Worm (Caenorhabditis elegans) whole organism, L2 larva: ENCODE results near the gene B0403.5.
A peak's percentile ranks its signal among the peaks of the same experiment; 100 is the strongest.

ENCODE experiments used
- C34F6.9 ChIP-seq: fragments of 150-350 bp; optimal IDR thresholded peaks from 2 replicates; lab custom pipeline; 2014; ENCODE audit warnings: missing biosample characterization, missing genetic modification characterization
- F13H6.1 ChIP-seq: sonication (generic microtip); optimal IDR thresholded peaks from 2 replicates; lab custom pipeline; 2016; ENCODE audit warnings: missing genetic modification characterization, missing compliant biosample characterization
- R02D3.7 ChIP-seq: fragments of 150-350 bp; optimal IDR thresholded peaks from 2 replicates; lab custom pipeline; 2014; ENCODE audit warnings: missing biosample characterization, missing genetic modification characterization
- Y55F3AM.14 ChIP-seq: fragments of 200-800 bp; sonication (Bioruptor generic); optimal IDR thresholded peaks from 2 replicates; lab custom pipeline; 2018; ENCODE audit warnings: mild to moderate bottlenecking, missing genetic modification characterization, missing compliant biosample characterization
- ZK546.5 ChIP-seq: sonication (generic microtip); optimal IDR thresholded peaks from 2 replicates; lab custom pipeline; 2017; ENCODE audit warnings: missing biosample characterization, missing genetic modification characterization
- ama-1 ChIP-seq: fragments of 150-350 bp; optimal IDR thresholded peaks from 2 replicates; lab custom pipeline; 2018; ENCODE audit warnings: inconsistent platforms
- ceh-82 ChIP-seq: fragments of 150-350 bp; optimal IDR thresholded peaks from 2 replicates; lab custom pipeline; 2014; ENCODE audit warnings: missing biosample characterization, missing genetic modification characterization
- crh-2 ChIP-seq: sonication (generic microtip); optimal IDR thresholded peaks from 2 replicates; lab custom pipeline; 2017; ENCODE audit warnings: missing biosample characterization, missing genetic modification characterization
- dmd-4 ChIP-seq: sonication (generic microtip); optimal IDR thresholded peaks from 2 replicates; lab custom pipeline; 2017; ENCODE audit warnings: missing biosample characterization, missing genetic modification characterization
- egl-27 ChIP-seq: sonication (generic microtip); optimal IDR thresholded peaks from 3 replicates; lab custom pipeline; 2017; ENCODE audit warnings: missing biosample characterization, missing genetic modification reagents, missing genetic modification characterization
- elt-1 ChIP-seq: fragments of 150-350 bp; optimal IDR thresholded peaks from 2 replicates; lab custom pipeline; 2014; ENCODE audit warnings: missing biosample characterization, missing genetic modification characterization
- elt-3 ChIP-seq: sonication (generic microtip); optimal IDR thresholded peaks from 2 replicates; lab custom pipeline; 2017; ENCODE audit warnings: missing biosample characterization, missing genetic modification characterization
- fos-1 ChIP-seq: fragments of 150-350 bp; optimal IDR thresholded peaks from 2 replicates; lab custom pipeline; 2014; ENCODE audit warnings: missing biosample characterization, missing genetic modification characterization
- gmeb-1 ChIP-seq: fragments of 150-350 bp; optimal IDR thresholded peaks from 2 replicates; lab custom pipeline; 2014; ENCODE audit warnings: missing biosample characterization, missing genetic modification characterization
- lin-11 ChIP-seq: fragments of 150-350 bp; sonication (generic microtip); optimal IDR thresholded peaks from 2 replicates; lab custom pipeline; 2014; ENCODE audit warnings: missing biosample characterization, missing genetic modification characterization, inconsistent platforms, mixed read lengths
- lin-13 ChIP-seq: fragments of 150-350 bp; optimal IDR thresholded peaks from 2 replicates; lab custom pipeline; 2014; ENCODE audit warnings: missing biosample characterization, missing genetic modification reagents, missing genetic modification characterization
- lin-39 ChIP-seq: fragments of 150-350 bp; optimal IDR thresholded peaks from 2 replicates; lab custom pipeline; 2014; ENCODE audit warnings: missing biosample characterization, missing genetic modification reagents, missing genetic modification characterization
- lsy-2 ChIP-seq, 2 experiments: fragments of 150-350 bp in 1 of 2; sonication (generic microtip) in 1 of 2; optimal IDR thresholded peaks; 2 replicates each; lab custom pipeline; 2014 to 2017; ENCODE audit warnings: missing biosample characterization in 2 of 2, missing genetic modification characterization in 2 of 2
- mbf-1 ChIP-seq: sonication (generic microtip); optimal IDR thresholded peaks from 2 replicates; lab custom pipeline; 2017; ENCODE audit warnings: missing biosample characterization, missing genetic modification characterization
- nhr-11 ChIP-seq: fragments of 150-350 bp; optimal IDR thresholded peaks from 2 replicates; lab custom pipeline; 2014; ENCODE audit warnings: missing biosample characterization, missing genetic modification characterization
- nhr-12 ChIP-seq: fragments of 150-350 bp; optimal IDR thresholded peaks from 2 replicates; lab custom pipeline; 2014; ENCODE audit warnings: missing biosample characterization, missing genetic modification characterization
- nhr-129 ChIP-seq: fragments of 150-350 bp; optimal IDR thresholded peaks from 2 replicates; lab custom pipeline; 2014; ENCODE audit warnings: missing biosample characterization, missing genetic modification characterization
- nhr-21 ChIP-seq: fragments of 150-350 bp; optimal IDR thresholded peaks from 2 replicates; lab custom pipeline; 2014; ENCODE audit warnings: missing biosample characterization, missing genetic modification characterization
- nhr-237 ChIP-seq: fragments of 150-350 bp; optimal IDR thresholded peaks from 2 replicates; lab custom pipeline; 2014; ENCODE audit warnings: missing biosample characterization, missing genetic modification characterization
- nhr-25 ChIP-seq: fragments of 150-350 bp; sonication (generic microtip); optimal IDR thresholded peaks from 3 replicates; lab custom pipeline; 2014; ENCODE audit warnings: missing biosample characterization, missing genetic modification characterization
- nhr-6 ChIP-seq: fragments of 150-350 bp; optimal IDR thresholded peaks from 2 replicates; lab custom pipeline; 2014; ENCODE audit warnings: missing biosample characterization, missing genetic modification characterization
- peb-1 ChIP-seq: fragments of 150-350 bp; optimal IDR thresholded peaks from 2 replicates; lab custom pipeline; 2014; ENCODE audit warnings: missing biosample characterization, missing genetic modification characterization
- sem-4 ChIP-seq: fragments of 150-350 bp; optimal IDR thresholded peaks from 2 replicates; lab custom pipeline; 2014; ENCODE audit warnings: missing biosample characterization, missing genetic modification reagents, missing genetic modification characterization
- skn-1 ChIP-seq: sonication (generic microtip); optimal IDR thresholded peaks from 2 replicates; lab custom pipeline; 2017; ENCODE audit warnings: missing biosample characterization, missing genetic modification characterization
- sma-3 ChIP-seq: sonication (generic microtip); optimal IDR thresholded peaks from 2 replicates; lab custom pipeline; 2016; ENCODE audit warnings: missing genetic modification reagents, missing genetic modification characterization, missing compliant biosample characterization
- sma-9 ChIP-seq, 2 experiments: fragments of 150-350 bp in 1 of 2; sonication (generic microtip) in 1 of 2; optimal IDR thresholded peaks; 2 replicates each; lab custom pipeline; 2014 to 2016; ENCODE audit warnings: missing genetic modification characterization in 2 of 2, mild to moderate bottlenecking in 1 of 2, missing biosample characterization in 1 of 2, missing compliant biosample characterization in 1 of 2, missing genetic modification reagents in 1 of 2, moderate library complexity in 1 of 2
- snpc-4 ChIP-seq: fragments of 150-350 bp; optimal IDR thresholded peaks from 2 replicates; lab custom pipeline; 2014; ENCODE audit warnings: missing biosample characterization, missing genetic modification characterization
- unc-62 ChIP-seq: fragments of 150-350 bp; optimal IDR thresholded peaks from 2 replicates; lab custom pipeline; 2014; ENCODE audit warnings: missing biosample characterization, missing genetic modification reagents, missing genetic modification characterization
- zag-1 ChIP-seq: fragments of 150-350 bp; optimal IDR thresholded peaks from 2 replicates; lab custom pipeline; 2014; ENCODE audit warnings: missing biosample characterization, missing genetic modification characterization
- ztf-11 ChIP-seq: sonication (generic microtip); optimal IDR thresholded peaks from 2 replicates; lab custom pipeline; 2017; ENCODE audit warnings: missing biosample characterization, missing genetic modification characterization
- ztf-4 ChIP-seq: fragments of 150-350 bp; optimal IDR thresholded peaks from 2 replicates; lab custom pipeline; 2014; ENCODE audit warnings: missing biosample characterization, missing genetic modification characterization

Gene B0403.5

DNA sequence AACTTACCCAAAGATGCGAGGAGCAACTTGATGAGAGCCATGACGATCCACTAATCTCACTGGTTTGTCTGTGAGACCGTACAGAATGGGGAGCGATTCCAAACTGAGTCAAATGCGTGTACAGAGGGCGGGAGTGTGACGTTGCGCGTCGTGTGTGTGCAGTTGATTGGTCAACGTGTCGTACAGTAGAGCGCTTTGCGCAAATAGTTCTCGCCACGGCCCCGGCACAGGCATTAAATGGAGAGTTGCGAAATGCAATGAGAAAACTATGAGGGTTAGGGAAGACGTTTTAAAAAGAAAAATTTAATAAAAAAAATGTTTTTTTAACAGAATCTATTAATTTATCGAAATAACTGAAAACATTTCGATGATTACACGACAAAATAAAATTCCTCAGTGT, 10.9 kb downstream of the B0403.5 start, which contains the start of gene pdi-6 (continued):
- TF ChIP-seq nhr-129 (tag; lab: Kevin White, UChicago) (peak; percentile 92), dmd-4 (tag; lab: Kevin White, UChicago) (no peak), sma-9 (GFP tag; optimal IDR thresholded peaks at IDR 0.05; lab: Kevin White, UChicago) (peak; percentile 91), sma-9 (tag; optimal IDR thresholded peaks at IDR 0.05; lab: Kevin White, UChicago) (no peak), lin-13 (GFP tag; lab: Kevin White, UChicago) (peak; percentile 93), ZK546.5 (tag; lab: Kevin White, UChicago) (peak; percentile 17), nhr-11 (no peak), crh-2 (peak; percentile 99), gmeb-1 (tag; lab: Kevin White, UChicago) (peak; percentile 84), skn-1 (tag; lab: Kevin White, UChicago) (no peak), mbf-1 (tag; lab: Kevin White, UChicago) (no peak), sem-4 (tag; lab: Kevin White, UChicago) (peak; percentile 79), Y55F3AM.14 (GFP tag; lab: Kevin White, UChicago) (peak; percentile 59), ztf-11 (tag; lab: Kevin White, UChicago) (no peak), sma-3 (GFP tag; lab: Kevin White, UChicago) (peak; percentile 95), snpc-4 (peak; percentile 43), F13H6.1 (peak; percentile 90), fos-1 (tag; lab: Kevin White, UChicago) (peak; percentile 93)

DNA sequence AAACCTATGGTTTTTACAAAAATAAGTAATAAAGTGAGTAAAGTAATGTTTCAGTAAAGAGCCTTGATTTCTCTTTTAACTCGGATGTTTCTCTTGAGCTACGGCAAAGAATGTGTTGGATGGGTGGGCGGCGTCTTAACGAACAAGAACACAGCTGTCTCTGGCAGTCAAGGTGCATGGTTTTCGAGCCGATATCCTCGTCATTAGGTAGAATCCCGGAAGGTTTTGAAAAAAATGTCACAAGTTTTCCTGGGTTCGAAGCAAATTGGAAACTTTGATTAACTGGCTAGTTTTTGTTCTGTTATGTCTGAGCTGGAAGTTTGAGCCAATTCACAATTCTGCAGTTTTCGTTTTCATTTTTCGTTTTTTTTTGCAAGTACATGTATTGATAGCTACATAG, 17.7 kb downstream of the B0403.5 start, which contains the start of gene B0403.6:
Gene B0403.6 (minus strand): TSS at position 101 of the 400 bp plus-strand sequence.
- TF ChIP-seq nhr-237 (tag; lab: Kevin White, UChicago) (no peak), nhr-21 (tag; lab: Kevin White, UChicago) (no peak), zag-1 (tag; lab: Kevin White, UChicago) (no peak), unc-62 (GFP tag; lab: Kevin White, UChicago) (no peak), fos-1 (tag; lab: Kevin White, UChicago) (no peak), gmeb-1 (tag; lab: Kevin White, UChicago) (no peak), nhr-129 (tag; lab: Kevin White, UChicago) (no peak), mbf-1 (tag; lab: Kevin White, UChicago) (no peak)

DNA sequence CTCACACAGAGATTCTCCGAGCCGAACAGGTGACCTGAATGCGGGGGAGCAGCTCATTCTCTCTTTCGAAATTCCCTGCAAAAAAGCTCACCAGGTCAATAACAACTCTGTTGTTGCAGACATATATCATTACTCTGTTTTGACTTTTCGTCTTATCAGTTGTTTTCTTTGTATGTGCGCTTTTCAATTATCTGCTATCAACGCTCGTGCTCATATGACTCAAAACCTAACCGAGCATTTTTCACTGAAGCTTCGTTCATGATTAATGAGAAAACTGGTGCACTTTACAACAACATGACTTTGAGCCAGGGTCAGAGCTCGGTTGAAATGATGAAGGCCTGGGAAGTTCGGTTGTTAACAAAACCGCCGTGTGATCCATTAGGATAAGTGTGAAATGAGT, 19.0 kb downstream of the B0403.5 start:
- no peak for TF ChIP-seq lin-39 (tag; lab: Kevin White, UChicago)
- TF ChIP-seq R02D3.7 (tag; lab: Kevin White, UChicago) = no peak
- TF ChIP-seq nhr-129 (tag; lab: Kevin White, UChicago) = peak; percentile 60
- peak; percentile 26 for TF ChIP-seq C34F6.9
- no peak for TF ChIP-seq ama-1 (lab: Kevin White, UChicago)
- no peak for TF ChIP-seq skn-1 (tag; lab: Kevin White, UChicago)
- no peak for TF ChIP-seq sem-4 (tag; lab: Kevin White, UChicago)
- TF ChIP-seq sma-3 (GFP tag; lab: Kevin White, UChicago) = no peak
- TF ChIP-seq nhr-6 = no peak
- TF ChIP-seq, all 48 proteins: peak for 2

DNA sequence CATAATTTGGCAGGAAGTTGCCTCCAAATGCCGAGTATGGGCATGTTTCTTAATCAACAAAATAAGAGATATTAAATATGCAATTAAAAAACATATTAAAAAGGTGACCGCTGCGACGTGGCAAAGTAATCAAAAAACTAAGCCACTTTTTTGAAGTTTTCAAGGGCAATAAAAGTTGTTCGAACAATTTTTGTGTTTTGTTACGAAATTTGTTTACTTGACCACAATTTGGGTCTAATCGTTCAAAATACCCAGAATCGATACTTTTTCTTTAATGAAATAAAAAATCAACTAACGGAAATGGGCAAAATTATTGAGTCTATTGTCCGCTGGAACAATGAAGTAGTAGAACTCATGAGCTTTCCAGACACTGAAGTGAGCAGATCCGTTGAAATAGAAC, 27.5 kb downstream of the B0403.5 start, which contains the start of gene Y1B5A.1:
Gene Y1B5A.1 (plus strand): TSS at position 301 of the 400 bp plus-strand sequence.
- TF ChIP-seq ceh-82 (tag; lab: Kevin White, UChicago) (no peak), nhr-25 (tag; lab: Kevin White, UChicago) (no peak), nhr-6 (no peak), crh-2 (no peak), ztf-4 (no peak), lsy-2 (tag; optimal IDR thresholded peaks at IDR 0.05; lab: Kevin White, UChicago) (no peak), lin-11 (tag; lab: Kevin White, UChicago) (no peak), nhr-11 (no peak), elt-1 (tag; lab: Kevin White, UChicago) (no peak), mbf-1 (tag; lab: Kevin White, UChicago) (no peak), nhr-12 (tag; lab: Kevin White, UChicago) (no peak), nhr-21 (tag; lab: Kevin White, UChicago) (no peak), peb-1 (no peak), egl-27 (tag; lab: Kevin White, UChicago) (no peak), ztf-11 (tag; lab: Kevin White, UChicago) (no peak), elt-3 (tag; lab: Kevin White, UChicago) (no peak)
